Fruit fly (Drosophila melanogaster) whole organism, embryonic: ENCODE results near the gene CG43179.

Experiments used
- BEAF-32 ChIP-seq: fragments of 200-800 bp; sonication (Bioruptor generic); optimal IDR thresholded peaks from 3 replicates; lab custom pipeline; 2017; ENCODE audit warnings: missing biosample characterization, missing genetic modification characterization, mild to moderate bottlenecking, moderate library complexity, missing genetic modification reagents
- CG11504 ChIP-seq: fragments of 200-800 bp; sonication (Bioruptor generic); optimal IDR thresholded peaks from 3 replicates; lab custom pipeline; 2019; ENCODE audit warnings: missing biosample characterization, mild to moderate bottlenecking, missing genetic modification characterization, moderate library complexity
- CG12391 ChIP-seq: fragments of 200-800 bp; sonication (Bioruptor generic); optimal IDR thresholded peaks from 3 replicates; lab custom pipeline; 2018; ENCODE audit warnings: missing biosample characterization, mild to moderate bottlenecking, missing genetic modification characterization, moderate library complexity
- CG15479 ChIP-seq: fragments of 200-800 bp; sonication (Bioruptor generic); optimal IDR thresholded peaks from 3 replicates; lab custom pipeline; 2019; ENCODE audit warnings: missing biosample characterization, mild to moderate bottlenecking, missing genetic modification characterization, moderate library complexity
- CG15601 ChIP-seq: fragments of 200-800 bp; sonication (Bioruptor generic); optimal IDR thresholded peaks from 3 replicates; lab custom pipeline; 2019; ENCODE audit warnings: missing biosample characterization, mild to moderate bottlenecking, missing genetic modification characterization, moderate library complexity
- CG17912 ChIP-seq: fragments of 200-800 bp; sonication (Bioruptor generic); optimal IDR thresholded peaks from 2 replicates; lab custom pipeline; 2018; ENCODE audit warnings: missing biosample characterization, mild to moderate bottlenecking, missing genetic modification characterization
- CG18262 ChIP-seq: fragments of 200-800 bp; optimal IDR thresholded peaks from 3 replicates; lab custom pipeline; 2019; ENCODE audit warnings: missing biosample characterization, mild to moderate bottlenecking, missing genetic modification characterization, moderate library complexity
- CG33557 ChIP-seq: fragments of 200-800 bp; sonication (Bioruptor generic); optimal IDR thresholded peaks from 2 replicates; lab custom pipeline; 2019; ENCODE audit warnings: missing biosample characterization, mild to moderate bottlenecking, missing genetic modification characterization, moderate library complexity
- CG4730 ChIP-seq: fragments of 200-800 bp; sonication (Bioruptor generic); IDR thresholded peaks from 2 replicates; pipeline ENCODE4 v1.3.6; 2022; ENCODE audit warnings: missing biosample characterization, missing genetic modification characterization
- CG6765 ChIP-seq: fragments of 200-800 bp; sonication (Bioruptor generic); optimal IDR thresholded peaks from 3 replicates; lab custom pipeline; 2017; ENCODE audit warnings: missing biosample characterization, mild to moderate bottlenecking, missing genetic modification characterization
- Drgx ChIP-seq: fragments of 200-800 bp; sonication (Bioruptor generic); IDR thresholded peaks from 2 replicates; pipeline ENCODE4 v1.3.6; 2022; ENCODE audit warnings: missing biosample characterization, missing genetic modification characterization
- Fer3 ChIP-seq: fragments of 200-800 bp; sonication (Bioruptor generic); optimal IDR thresholded peaks from 2 replicates; lab custom pipeline; 2018; ENCODE audit warnings: missing biosample characterization, mild to moderate bottlenecking, missing genetic modification characterization, moderate library complexity
- Rfx ChIP-seq: fragments of 200-800 bp; sonication (Bioruptor generic); IDR thresholded peaks from 2 replicates; pipeline ENCODE4 v1.3.6; 2022; ENCODE audit warnings: missing biosample characterization, missing genetic modification characterization
- Taf1 ChIP-seq: fragments of 200-800 bp; sonication (Bioruptor generic); IDR thresholded peaks from 2 replicates; pipeline ENCODE4 v1.3.6; 2022; ENCODE audit warnings: missing biosample characterization, missing genetic modification characterization
- bigmax ChIP-seq: fragments of 200-800 bp; sonication (Bioruptor generic); optimal IDR thresholded peaks from 2 replicates; lab custom pipeline; 2018; ENCODE audit warnings: missing biosample characterization, mild to moderate bottlenecking, missing genetic modification characterization
- dimm ChIP-seq: fragments of 200-800 bp; sonication (Bioruptor generic); IDR thresholded peaks from 2 replicates; pipeline ENCODE4 v1.3.6; 2022; ENCODE audit warnings: missing biosample characterization, missing genetic modification characterization
- fd64A ChIP-seq: fragments of 200-800 bp; sonication (Bioruptor generic); optimal IDR thresholded peaks from 3 replicates; lab custom pipeline; 2018; ENCODE audit warnings: missing biosample characterization, mild to moderate bottlenecking, missing genetic modification characterization
- kah ChIP-seq: fragments of 200-800 bp; sonication (Bioruptor generic); optimal IDR thresholded peaks from 2 replicates; lab custom pipeline; 2018; ENCODE audit warnings: missing biosample characterization, mild to moderate bottlenecking, missing genetic modification characterization
- peb ChIP-seq: fragments of 200-800 bp; sonication (Bioruptor generic); IDR thresholded peaks from 2 replicates; pipeline ENCODE4 v1.3.6; 2022; ENCODE audit warnings: missing biosample characterization, missing genetic modification characterization
- sens-2 ChIP-seq: fragments of 200-800 bp; sonication (Bioruptor generic); IDR thresholded peaks from 2 replicates; pipeline ENCODE4 v1.3.6; 2022; ENCODE audit warnings: missing biosample characterization, missing genetic modification characterization
- shn ChIP-seq: fragments of 200-800 bp; sonication (Bioruptor generic); optimal IDR thresholded peaks from 3 replicates; lab custom pipeline; 2016; ENCODE audit warnings: missing biosample characterization, missing genetic modification characterization
- sob ChIP-seq: fragments of 200-800 bp; sonication (Bioruptor generic); IDR thresholded peaks from 2 replicates; pipeline ENCODE4 v1.3.6; 2022; ENCODE audit warnings: missing biosample characterization, missing genetic modification characterization
- tna ChIP-seq: fragments of 200-800 bp; sonication (Bioruptor generic); IDR thresholded peaks from 2 replicates; pipeline ENCODE4 v1.3.6; 2022; ENCODE audit warnings: missing biosample characterization, missing genetic modification characterization; ENCODE audit not compliant: partially characterized antibody
- trh ChIP-seq: fragments of 200-800 bp; sonication (Bioruptor generic); optimal IDR thresholded peaks from 2 replicates; lab custom pipeline; 2016; ENCODE audit warnings: missing biosample characterization, missing genetic modification characterization

CG43179 gene

dm6 chr3R:14299891-14300290 lies 44.0 kb downstream of the CG43179 start (continued):
- TF ChIP-seq kah (peak; percentile 14), BEAF-32 (GFP tag; lab: Kevin White, UChicago) (no peak), CG33557 (peak; percentile 21), dimm (no peak), CG17912 (GFP tag; lab: Kevin White, UChicago) (peak; percentile 42), peb (no peak), sens-2 (GFP tag; lab: Robert Waterston, UW) (no peak), trh (GFP tag; lab: Kevin White, UChicago) (no peak)

- TF ChIP-seq CG15601 (no peak), shn (GFP tag; lab: Kevin White, UChicago) (no peak), Rfx (GFP tag; lab: Robert Waterston, UW) (peak; percentile 24; the same call in 1 of the 2 replicates), sob (GFP tag; lab: Robert Waterston, UW) (0 out of 2 replicates have a peak, but pooled peaks have one; percentile 14), fd64A (GFP tag; lab: Kevin White, UChicago) (no peak), CG15479 (GFP tag; lab: Kevin White, UChicago) (no peak), CG4730 (GFP tag; lab: Robert Waterston, UW) (no peak), Drgx (GFP tag; lab: Robert Waterston, UW) (no peak), Fer3 (tag; lab: Kevin White, UChicago) (no peak), CG11504 (tag; lab: Kevin White, UChicago) (no peak), CG6765 (no peak), CG12391 (tag; lab: Kevin White, UChicago) (no peak), tna (GFP tag; lab: Robert Waterston, UW) (no peak), Taf1 (no peak), bigmax (GFP tag; lab: Kevin White, UChicago) (no peak), CG18262 (no peak)
These were observed 46.2 kb downstream of the CG43179 start, which contains the start of gene IFT54 for dm6 chr3R:14302128-14302527. TSS of gene IFT54 (plus strand) at chr3R:14302428.
